Worm (Caenorhabditis elegans) whole organism, young adult: ENCODE results near the gene K05G3.2.

Source experiments
- B0035.1 ChIP-seq: sonication (generic microtip); optimal IDR thresholded peaks from 2 replicates; lab custom pipeline; 2016; ENCODE audit warnings: missing genetic modification characterization, mild to moderate bottlenecking, missing compliant biosample characterization, missing genotype, missing genetic modification reagents
- D2030.7 ChIP-seq: fragments of 200-800 bp; sonication (Bioruptor generic); IDR thresholded peaks from 2 replicates; pipeline ENCODE4 v1.3.6; 2022; ENCODE audit warnings: missing genetic modification reagents, missing genetic modification characterization, missing compliant biosample characterization
- F10E7.11 ChIP-seq: sonication (generic microtip); optimal IDR thresholded peaks from 2 replicates; lab custom pipeline; 2017; ENCODE audit warnings: mild to moderate bottlenecking, missing genetic modification characterization, moderate library complexity, missing compliant biosample characterization
- F22D6.2 ChIP-seq: sonication (generic microtip); optimal IDR thresholded peaks from 2 replicates; lab custom pipeline; 2016; ENCODE audit warnings: mild to moderate bottlenecking, missing genetic modification characterization, missing compliant biosample characterization
- F57C9.4 ChIP-seq: sonication (generic microtip); optimal IDR thresholded peaks from 2 replicates; lab custom pipeline; 2017; ENCODE audit warnings: mild to moderate bottlenecking, missing genetic modification characterization, missing compliant biosample characterization
- T07F8.4 ChIP-seq: sonication (generic microtip); optimal IDR thresholded peaks from 2 replicates; lab custom pipeline; 2016; ENCODE audit warnings: mild to moderate bottlenecking, missing genetic modification characterization, moderate library complexity, missing compliant biosample characterization
- T26A5.8 ChIP-seq: sonication (generic microtip); optimal IDR thresholded peaks from 2 replicates; lab custom pipeline; 2016; ENCODE audit warnings: missing genetic modification characterization, missing compliant biosample characterization
- Y53G8AR.9 ChIP-seq: fragments of 200-800 bp; sonication (Bioruptor generic); conservative IDR thresholded peaks from 2 replicates; pipeline ENCODE4 v1.3.6; 2022; ENCODE audit warnings: missing genetic modification reagents, missing genetic modification characterization, missing compliant biosample characterization
- Y67H2A.10 ChIP-seq: fragments of 200-800 bp; sonication (Bioruptor generic); conservative IDR thresholded peaks from 2 replicates; pipeline ENCODE4 v1.3.6; 2022; ENCODE audit warnings: missing genetic modification reagents, missing genetic modification characterization, missing compliant biosample characterization
- aptf-2 ChIP-seq: fragments of 200-800 bp; sonication (Bioruptor generic); conservative IDR thresholded peaks from 2 replicates; pipeline ENCODE4 v1.3.6; 2022; ENCODE audit warnings: missing genetic modification reagents, missing genetic modification characterization, missing compliant biosample characterization
- attf-5 ChIP-seq: fragments of 200-800 bp; sonication (Bioruptor generic); optimal IDR thresholded peaks from 2 replicates; lab custom pipeline; 2018; ENCODE audit warnings: mild to moderate bottlenecking, missing genetic modification characterization, missing compliant biosample characterization
- bed-2 ChIP-seq: fragments of 200-800 bp; sonication (Bioruptor generic); IDR thresholded peaks from 2 replicates; pipeline ENCODE4 v1.3.6; 2022; ENCODE audit warnings: missing genetic modification reagents, missing genetic modification characterization, missing compliant biosample characterization
- ccch-3 ChIP-seq: fragments of 200-800 bp; sonication (Bioruptor generic); optimal IDR thresholded peaks from 2 replicates; lab custom pipeline; 2018; ENCODE audit warnings: mild to moderate bottlenecking, missing genetic modification characterization, missing compliant biosample characterization
- cebp-1 ChIP-seq, 2 experiments: fragments of 200-800 bp in 1 of 2; sonication (Bioruptor generic) in 1 of 2; sonication (generic microtip) in 1 of 2; IDR thresholded peaks in 1 of 2; optimal IDR thresholded peaks in 1 of 2; 2 replicates each; pipeline versions ENCODE4 v1.3.6 to Lab custom; 2017 to 2022; ENCODE audit warnings: missing compliant biosample characterization in 2 of 2, missing genetic modification characterization in 2 of 2, mild to moderate bottlenecking in 1 of 2, missing genetic modification reagents in 1 of 2, moderate library complexity in 1 of 2
- ceh-100 ChIP-seq: fragments of 200-800 bp; sonication (Bioruptor generic); IDR thresholded peaks from 2 replicates; pipeline ENCODE4 v1.3.6; 2022; ENCODE audit warnings: missing genetic modification reagents, missing genetic modification characterization, missing compliant biosample characterization
- ceh-79 ChIP-seq: sonication (generic microtip); optimal IDR thresholded peaks from 2 replicates; lab custom pipeline; 2017; ENCODE audit warnings: mild to moderate bottlenecking, missing genetic modification characterization, missing compliant biosample characterization
- efl-1 ChIP-seq: fragments of 150-350 bp; optimal IDR thresholded peaks from 2 replicates; lab custom pipeline; 2014; ENCODE audit warnings: missing biosample characterization, missing genetic modification reagents, missing genetic modification characterization
- egrh-3 ChIP-seq: fragments of 200-800 bp; sonication (Bioruptor generic); IDR thresholded peaks from 2 replicates; pipeline ENCODE4 v1.3.6; 2022; ENCODE audit warnings: missing genetic modification reagents, missing genetic modification characterization, missing compliant biosample characterization
- gei-17 ChIP-seq: fragments of 200-800 bp; sonication (Bioruptor generic); optimal IDR thresholded peaks from 2 replicates; lab custom pipeline; 2018; ENCODE audit warnings: mild to moderate bottlenecking, missing genetic modification characterization, missing compliant biosample characterization
- hmg-20 ChIP-seq: fragments of 200-800 bp; sonication (Bioruptor generic); IDR thresholded peaks from 2 replicates; pipeline ENCODE4 v1.3.6; 2022; ENCODE audit warnings: missing genetic modification reagents, missing genetic modification characterization, missing compliant biosample characterization
- lin-26 ChIP-seq: fragments of 200-800 bp; sonication (Bioruptor generic); IDR thresholded peaks from 2 replicates; pipeline ENCODE4 v1.3.6; 2022; ENCODE audit warnings: missing genetic modification reagents, missing genetic modification characterization, missing compliant biosample characterization
- lin-35 ChIP-seq, 3 experiments: fragments of 150-350 bp in 2 of 3; sonication (generic microtip) in 1 of 3; optimal IDR thresholded peaks; 2 replicates each; lab custom pipeline; 2014 to 2018; ENCODE audit warnings: missing biosample characterization in 3 of 3, missing genetic modification characterization in 3 of 3, missing genetic modification reagents in 3 of 3
- madf-10 ChIP-seq: sonication (generic microtip); optimal IDR thresholded peaks from 2 replicates; lab custom pipeline; 2016; ENCODE audit warnings: mild to moderate bottlenecking, missing genetic modification characterization, missing compliant biosample characterization
- madf-8 ChIP-seq: fragments of 200-800 bp; sonication (Bioruptor generic); conservative IDR thresholded peaks from 2 replicates; pipeline ENCODE4 v1.3.6; 2022; ENCODE audit warnings: missing genetic modification reagents, missing genetic modification characterization, missing compliant biosample characterization
- mel-28 ChIP-seq: sonication (generic microtip); optimal IDR thresholded peaks from 2 replicates; lab custom pipeline; 2016; ENCODE audit warnings: borderline replicate concordance, mild to moderate bottlenecking, missing genetic modification characterization, missing compliant biosample characterization
- mes-4 ChIP-seq: sonication (generic microtip); optimal IDR thresholded peaks from 2 replicates; lab custom pipeline; 2016; ENCODE audit warnings: missing genotype, missing genetic modification characterization, missing compliant biosample characterization
- mxl-1 ChIP-seq: sonication (generic microtip); optimal IDR thresholded peaks from 2 replicates; lab custom pipeline; 2016; ENCODE audit warnings: missing genetic modification characterization, missing compliant biosample characterization
- nfya-1 ChIP-seq: sonication (generic microtip); optimal IDR thresholded peaks from 2 replicates; lab custom pipeline; 2017; ENCODE audit warnings: antibody characterized with exemption, missing compliant biosample characterization, missing genetic modification characterization, borderline replicate concordance; ENCODE audit not compliant: insufficient read depth
- nfya-2 ChIP-seq: fragments of 200-800 bp; sonication (Bioruptor generic); IDR thresholded peaks from 2 replicates; pipeline ENCODE4 v1.3.6; 2022; ENCODE audit warnings: missing genetic modification reagents, missing genetic modification characterization, missing compliant biosample characterization
- nfyb-1 ChIP-seq: fragments of 200-800 bp; sonication (Bioruptor generic); IDR thresholded peaks from 2 replicates; pipeline ENCODE4 v1.3.6; 2022; ENCODE audit warnings: missing genetic modification reagents, missing genetic modification characterization, missing compliant biosample characterization
- nhr-120 ChIP-seq: fragments of 200-800 bp; sonication (Bioruptor generic); IDR thresholded peaks from 2 replicates; pipeline ENCODE4 v1.3.6; 2022; ENCODE audit warnings: missing genetic modification characterization, missing compliant biosample characterization
- sdz-38 ChIP-seq: sonication (generic microtip); optimal IDR thresholded peaks from 2 replicates; lab custom pipeline; 2016; ENCODE audit warnings: missing genotype, missing genetic modification characterization, missing compliant biosample characterization
- sea-2 ChIP-seq: fragments of 200-800 bp; sonication (Bioruptor generic); IDR thresholded peaks from 2 replicates; pipeline ENCODE4 v1.3.6; 2022; ENCODE audit warnings: missing genetic modification characterization, missing compliant biosample characterization
- snpc-4 ChIP-seq, 5 experiments: fragments of 150-350 bp in 1 of 5; sonication (generic microtip) in 4 of 5; optimal IDR thresholded peaks; 2 replicates each; lab custom pipeline; 2014 to 2018; ENCODE audit warnings: missing genetic modification characterization in 5 of 5, missing biosample characterization in 3 of 5, antibody characterized with exemption in 2 of 5, mild to moderate bottlenecking in 2 of 5, missing compliant biosample characterization in 2 of 5, missing genotype in 2 of 5, moderate library complexity in 2 of 5, missing genetic modification reagents in 1 of 5
- tlf-1 ChIP-seq: fragments of 200-800 bp; sonication (Bioruptor generic); optimal IDR thresholded peaks from 2 replicates; lab custom pipeline; 2018; ENCODE audit warnings: mild to moderate bottlenecking, missing genetic modification characterization, missing compliant biosample characterization
- xnd-1 ChIP-seq: sonication (generic microtip); optimal IDR thresholded peaks from 2 replicates; lab custom pipeline; 2016; ENCODE audit warnings: missing genotype, missing genetic modification reagents, missing genetic modification characterization, missing compliant biosample characterization

The K05G3.2 gene

DNA sequence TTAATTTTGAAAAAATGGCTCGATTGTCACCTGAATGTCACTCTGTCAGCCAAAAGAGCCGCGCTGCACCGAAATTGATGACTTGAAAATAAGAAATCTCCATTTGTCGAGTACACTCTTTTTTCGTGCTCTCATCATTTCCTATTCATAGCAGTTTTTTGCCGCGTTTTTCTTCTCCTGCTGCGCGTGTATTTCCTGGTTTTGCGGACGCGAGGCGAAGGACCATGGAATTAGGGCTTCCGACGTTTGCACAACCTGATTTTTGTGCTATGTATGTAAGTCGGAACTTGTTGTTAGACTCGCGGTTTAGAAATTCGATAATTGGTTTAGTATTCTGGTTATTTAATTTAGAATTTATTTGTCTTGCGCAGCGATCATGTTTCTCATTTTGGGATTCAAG lies 14.5 kb upstream of the K05G3.2 start:
- TF ChIP-seq nhr-120 (GFP tag; lab: Robert Waterston, UW) (no peak), gei-17 (GFP tag; lab: Kevin White, UChicago) (no peak), nfyb-1 (GFP tag; lab: Robert Waterston, UW) (no peak), aptf-2 (GFP tag; lab: Robert Waterston, UW) (no peak), hmg-20 (GFP tag; lab: Robert Waterston, UW) (no peak), sdz-38 (tag; lab: Kevin White, UChicago) (no peak), lin-26 (GFP tag; lab: Robert Waterston, UW) (no peak), Y67H2A.10 (GFP tag; lab: Robert Waterston, UW) (no peak), snpc-4 (GFP tag; optimal IDR thresholded peaks at IDR 0.05; lab: Kevin White, UChicago) (no peak), snpc-4 (tag; optimal IDR thresholded peaks at IDR 0.05; lab: Kevin White, UChicago) (no peak), B0035.1 (tag; lab: Kevin White, UChicago) (no peak), xnd-1 (tag; lab: Kevin White, UChicago) (no peak), mel-28 (no peak)

DNA sequence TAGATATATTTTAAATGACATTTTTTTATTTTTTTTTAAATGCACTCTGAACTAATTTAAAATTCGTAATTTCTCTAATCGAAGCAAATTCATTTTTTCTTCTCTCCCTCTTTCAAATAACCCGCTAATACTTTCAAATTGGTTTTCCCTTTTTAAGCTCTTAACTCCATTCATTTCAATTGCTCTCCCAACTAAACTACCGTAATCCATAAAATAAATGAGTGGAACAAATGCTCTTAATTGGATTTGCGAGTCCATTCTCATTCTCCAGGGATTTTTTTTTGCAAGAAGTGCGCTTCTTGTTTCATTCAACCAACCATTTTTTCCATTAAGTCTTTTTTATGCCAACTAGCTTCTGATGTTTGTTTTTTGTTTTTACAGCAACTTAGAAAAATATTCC lies 13.7 kb upstream of the K05G3.2 start:
- TF ChIP-seq snpc-4 (GFP tag; optimal IDR thresholded peaks at IDR 0.05; lab: Kevin White, UChicago) (no peak), snpc-4 (tag; optimal IDR thresholded peaks at IDR 0.05; lab: Kevin White, UChicago) (no peak), ceh-100 (GFP tag; lab: Robert Waterston, UW) (no peak), egrh-3 (GFP tag; lab: Robert Waterston, UW) (no peak), cebp-1 (GFP tag; IDR thresholded peaks at IDR 0.05; lab: Robert Waterston, UW) (no peak), cebp-1 (tag; optimal IDR thresholded peaks at IDR 0.05; lab: Kevin White, UChicago) (no peak), nfya-1 (tag; lab: Kevin White, UChicago) (no peak), Y53G8AR.9 (GFP tag; lab: Robert Waterston, UW) (no peak), bed-2 (no peak)

ce11 chrX:16482944-16483343 lies 11.8 kb upstream of the K05G3.2 start:
- no peak for TF ChIP-seq nfya-2
- no peak for TF ChIP-seq F10E7.11 (tag; lab: Kevin White, UChicago)
- TF ChIP-seq F22D6.2 (tag; lab: Kevin White, UChicago) = no peak
- no peak for TF ChIP-seq efl-1 (GFP tag; lab: Kevin White, UChicago)
- no peak for TF ChIP-seq ceh-79 (tag; lab: Kevin White, UChicago)
- TF ChIP-seq attf-5 (GFP tag; lab: Kevin White, UChicago) = no peak
- TF ChIP-seq F57C9.4 = no peak
- TF ChIP-seq nfya-1 (tag; lab: Kevin White, UChicago) = no peak
- no peak for TF ChIP-seq madf-8 (GFP tag; lab: Robert Waterston, UW)
- no peak for TF ChIP-seq tlf-1 (GFP tag; lab: Kevin White, UChicago)
- no peak for TF ChIP-seq lin-35 (GFP tag; optimal IDR thresholded peaks at IDR 0.05; lab: Kevin White, UChicago)
- no peak for TF ChIP-seq mxl-1 (tag; lab: Kevin White, UChicago)
- no peak for TF ChIP-seq T07F8.4 (tag; lab: Kevin White, UChicago)
- no peak for TF ChIP-seq T26A5.8
- no peak for TF ChIP-seq ccch-3 (GFP tag; lab: Kevin White, UChicago)
- no peak for TF ChIP-seq sea-2
- TF ChIP-seq D2030.7 (GFP tag; lab: Robert Waterston, UW) = no peak
- TF ChIP-seq madf-10 (tag; lab: Kevin White, UChicago) = no peak
- no peak for TF ChIP-seq mes-4 (tag; lab: Kevin White, UChicago)
